In genomic region chrIV:16684224-16684623, ce11 we compare ENCODE assay signal across 4 worm cellular contexts.
TF ChIP-seq lines count a peak whose summit lies in the region.

No protein-coding gene starts in this region.

TF ChIP-seq in whole organism, L2 larva, 48 proteins besides CTCF, POLR2A, EP300 and RAD21:
- TF ChIP-seq ztf-4 (tag; optimal IDR thresholded peaks at IDR 0.05; lab: Kevin White, UChicago), result no peak
- TF ChIP-seq sma-3 (GFP tag; optimal IDR thresholded peaks at IDR 0.05; lab: Kevin White, UChicago), result peak; percentile 52
- TF ChIP-seq nhr-21 (tag; optimal IDR thresholded peaks at IDR 0.05; lab: Kevin White, UChicago), result no peak
- TF ChIP-seq gmeb-1 (tag; optimal IDR thresholded peaks at IDR 0.05; lab: Kevin White, UChicago), result peak; percentile 48
- TF ChIP-seq nhr-25 (tag; optimal IDR thresholded peaks at IDR 0.05; lab: Kevin White, UChicago), result peak; percentile 4
- TF ChIP-seq crh-2 (tag; optimal IDR thresholded peaks at IDR 0.05; lab: Kevin White, UChicago), result peak; percentile 1
- TF ChIP-seq fos-1 (tag; optimal IDR thresholded peaks at IDR 0.05; lab: Kevin White, UChicago), result peak; percentile 53
- peak; percentile 21 for TF ChIP-seq lin-11 (tag; optimal IDR thresholded peaks at IDR 0.05; lab: Kevin White, UChicago)
- peak; percentile 10 for TF ChIP-seq unc-55 (GFP tag; optimal IDR thresholded peaks at IDR 0.05; lab: Kevin White, UChicago)

TF ChIP-seq in whole organism, L4 larva, 104 proteins besides CTCF, POLR2A, EP300 and RAD21 (continues in another document):
- TF ChIP-seq spr-3 (GFP tag; optimal IDR thresholded peaks at IDR 0.05; lab: Kevin White, UChicago), result peak; percentile 16
- peak; percentile 68 for TF ChIP-seq lin-38 (GFP tag; IDR thresholded peaks at IDR 0.05; lab: Robert Waterston, UW)
- TF ChIP-seq hlh-30 (tag; optimal IDR thresholded peaks at IDR 0.05; lab: Kevin White, UChicago; ENCODE audit: insufficient read depth), result peak; percentile 30
- TF ChIP-seq snpc-1.2 (GFP tag; IDR thresholded peaks at IDR 0.05; lab: Robert Waterston, UW), result peak; percentile 99
- no peak for TF ChIP-seq egl-43 (GFP tag; IDR thresholded peaks at IDR 0.05; lab: Robert Waterston, UW)
- TF ChIP-seq madf-9 (GFP tag; conservative IDR thresholded peaks at IDR 0.05; lab: Robert Waterston, UW), result peak; percentile 55; the same call in 1 of the 2 replicates
- peak; percentile 62 for TF ChIP-seq lin-13 (GFP tag; optimal IDR thresholded peaks at IDR 0.05; lab: Kevin White, UChicago)
- TF ChIP-seq nhr-41 (GFP tag; IDR thresholded peaks at IDR 0.05; lab: Robert Waterston, UW), result peak; percentile 59; the same call in 1 of the 2 replicates
- no peak for TF ChIP-seq daf-16 (GFP tag; optimal IDR thresholded peaks at IDR 0.05; lab: Kevin White, UChicago)
- TF ChIP-seq daf-16 (tag; optimal IDR thresholded peaks at IDR 0.05; lab: Kevin White, UChicago), result peak; percentile 78
- TF ChIP-seq T20F7.1 (GFP tag; optimal IDR thresholded peaks at IDR 0.05; lab: Kevin White, UChicago), result no peak
- no peak for TF ChIP-seq zip-11 (GFP tag; IDR thresholded peaks at IDR 0.05; lab: Robert Waterston, UW)
- TF ChIP-seq F49E8.2 (tag; optimal IDR thresholded peaks at IDR 0.05; lab: Kevin White, UChicago; ENCODE audit: borderline replicate concordance), result peak; percentile 8
- TF ChIP-seq rbr-2 (tag; optimal IDR thresholded peaks at IDR 0.05; lab: Kevin White, UChicago), result peak; percentile 7
- peak; percentile 75; the same call in 1 of the 2 replicates for TF ChIP-seq hmg-1.1 (GFP tag; IDR thresholded peaks at IDR 0.05; lab: Robert Waterston, UW)
- TF ChIP-seq mep-1 (tag; optimal IDR thresholded peaks at IDR 0.05; lab: Kevin White, UChicago), result no peak
- 0 out of 2 replicates have a peak, but pooled peaks have one; percentile 27 for TF ChIP-seq tra-1 (GFP tag; IDR thresholded peaks at IDR 0.05; lab: Robert Waterston, UW)
- no peak for TF ChIP-seq dmd-6 (GFP tag; IDR thresholded peaks at IDR 0.05; lab: Robert Waterston, UW)
- peak; percentile 48; the same call in 1 of the 2 replicates for TF ChIP-seq Y48G9A.11 (GFP tag; IDR thresholded peaks at IDR 0.05; lab: Robert Waterston, UW)
- TF ChIP-seq lin-1 (GFP tag; IDR thresholded peaks at IDR 0.05; lab: Robert Waterston, UW), result peak; percentile 64
- TF ChIP-seq pha-4 (GFP tag; IDR thresholded peaks at IDR 0.05; lab: Robert Waterston, UW), result peak; percentile 48; the same call in 1 of the 2 replicates
- no peak for TF ChIP-seq pha-4 (tag; optimal IDR thresholded peaks at IDR 0.05; lab: Kevin White, UChicago)
- no peak for TF ChIP-seq nhr-28 (tag; optimal IDR thresholded peaks at IDR 0.05; lab: Kevin White, UChicago)
- TF ChIP-seq tag-97 (GFP tag; IDR thresholded peaks at IDR 0.05; lab: Robert Waterston, UW), result no peak
- no peak for TF ChIP-seq R02D3.7 (tag; optimal IDR thresholded peaks at IDR 0.05; lab: Kevin White, UChicago)
- no peak for TF ChIP-seq mes-2 (tag; optimal IDR thresholded peaks at IDR 0.05; lab: Kevin White, UChicago; ENCODE audit: poor library complexity, severe bottlenecking)

TF ChIP-seq in whole organism, late embryonic, 69 proteins besides CTCF, POLR2A, EP300 and RAD21:
- no peak for TF ChIP-seq ceh-34 (tag; optimal IDR thresholded peaks at IDR 0.05; lab: Kevin White, UChicago)
- TF ChIP-seq C38D4.7 (GFP tag; optimal IDR thresholded peaks at IDR 0.05; lab: Kevin White, UChicago), result peak; percentile 19
- peak; percentile 7 for TF ChIP-seq tbx-2 (tag; optimal IDR thresholded peaks at IDR 0.05; lab: Kevin White, UChicago)
- TF ChIP-seq pros-1 (tag; optimal IDR thresholded peaks at IDR 0.05; lab: Kevin White, UChicago), result no peak
- peak; percentile 29 for TF ChIP-seq ttx-3 (tag; optimal IDR thresholded peaks at IDR 0.05; lab: Kevin White, UChicago)
- TF ChIP-seq hlh-6 (tag; optimal IDR thresholded peaks at IDR 0.05; lab: Kevin White, UChicago), result no peak
- TF ChIP-seq sox-2 (GFP tag; IDR thresholded peaks at IDR 0.05; lab: Robert Waterston, UW), result no peak
- peak; percentile 7 for TF ChIP-seq C08G9.2 (tag; optimal IDR thresholded peaks at IDR 0.05; lab: Kevin White, UChicago)
- peak; percentile 31 for TF ChIP-seq che-1 (tag; optimal IDR thresholded peaks at IDR 0.05; lab: Kevin White, UChicago)
- TF ChIP-seq unc-3 (GFP tag; conservative IDR thresholded peaks at IDR 0.05; lab: Robert Waterston, UW), result 0 out of 2 replicates have a peak, but pooled peaks have one; percentile 32
- TF ChIP-seq unc-3 (tag; optimal IDR thresholded peaks at IDR 0.05; lab: Kevin White, UChicago), result no peak
- peak; percentile 33 for TF ChIP-seq ceh-19 (GFP tag; optimal IDR thresholded peaks at IDR 0.05; lab: Kevin White, UChicago)
- TF ChIP-seq ceh-6 (GFP tag; optimal IDR thresholded peaks at IDR 0.05; lab: Kevin White, UChicago), result peak; percentile 34
- peak; percentile 15 for TF ChIP-seq nfya-1 (tag; optimal IDR thresholded peaks at IDR 0.05; lab: Kevin White, UChicago)
- no peak for TF ChIP-seq ceh-9 (tag; optimal IDR thresholded peaks at IDR 0.05; lab: Kevin White, UChicago)
- TF ChIP-seq madf-2 (tag; optimal IDR thresholded peaks at IDR 0.05; lab: Kevin White, UChicago), result peak; percentile 48
- TF ChIP-seq nhr-232 (tag; optimal IDR thresholded peaks at IDR 0.05; lab: Kevin White, UChicago), result peak; percentile 32
- TF ChIP-seq elt-2 (tag; optimal IDR thresholded peaks at IDR 0.05; lab: Kevin White, UChicago), result peak; percentile 47
- peak; percentile 1 for TF ChIP-seq sox-4 (tag; optimal IDR thresholded peaks at IDR 0.05; lab: Kevin White, UChicago)

TF ChIP-seq in whole organism, mixed stage, embryonic, 35 proteins besides CTCF, POLR2A, EP300 and RAD21:
- TF ChIP-seq nhr-12 (tag; optimal IDR thresholded peaks at IDR 0.05; lab: Kevin White, UChicago), result no peak
- TF ChIP-seq ceh-83 (GFP tag; optimal IDR thresholded peaks at IDR 0.05; lab: Kevin White, UChicago), result peak; percentile 41
- TF ChIP-seq blmp-1 (tag; optimal IDR thresholded peaks at IDR 0.05; lab: Kevin White, UChicago), result no peak
- no peak for TF ChIP-seq bed-3 (GFP tag; optimal IDR thresholded peaks at IDR 0.05; lab: Kevin White, UChicago)
- TF ChIP-seq mab-5 (tag; optimal IDR thresholded peaks at IDR 0.05; lab: Kevin White, UChicago), result no peak
- TF ChIP-seq M03D4.4 (tag; optimal IDR thresholded peaks at IDR 0.05; lab: Kevin White, UChicago), result peak; percentile 57
- TF ChIP-seq nhr-2 (tag; optimal IDR thresholded peaks at IDR 0.05; lab: Kevin White, UChicago), result no peak
- no peak for TF ChIP-seq unc-120 (tag; optimal IDR thresholded peaks at IDR 0.05; lab: Kevin White, UChicago; ENCODE audit: poor library complexity, severe bottlenecking)
- TF ChIP-seq snpc-4 (tag; optimal IDR thresholded peaks at IDR 0.05; lab: Kevin White, UChicago), result no peak
- no peak for TF ChIP-seq unc-62 (GFP tag; optimal IDR thresholded peaks at IDR 0.05; lab: Kevin White, UChicago)
- peak; percentile 23 for TF ChIP-seq ham-2 (GFP tag; optimal IDR thresholded peaks at IDR 0.05; lab: Kevin White, UChicago)
- TF ChIP-seq sem-2 (GFP tag; optimal IDR thresholded peaks at IDR 0.05; lab: Kevin White, UChicago), result no peak
- TF ChIP-seq ztf-11 (tag; optimal IDR thresholded peaks at IDR 0.05; lab: Kevin White, UChicago), result no peak
